Fruit fly (Drosophila melanogaster): ENCODE data around the gene alpha-Est2.
A peak's percentile ranks its signal among the peaks of the same experiment; 100 is the strongest.

The alpha-Est2 gene

dm6 chr3R:7500513-7500912, 41.1 kb upstream of the alpha-Est2 start (continued):
- TF ChIP-seq wdn (GFP tag; IDR thresholded peaks at IDR 0.05) (no peak), kay (GFP tag; optimal IDR thresholded peaks at IDR 0.05) (no peak), CG2889 (GFP tag; IDR thresholded peaks at IDR 0.05) (0 out of 3 replicates have a peak, but pooled peaks have one; percentile 44), rib (GFP tag; IDR thresholded peaks at IDR 0.05) (no peak), Nf-YA (GFP tag; IDR thresholded peaks at IDR 0.05) (0 out of 2 replicates have a peak, but pooled peaks have one; percentile 9), pum (GFP tag; optimal IDR thresholded peaks at IDR 0.05) (no peak), cwo (GFP tag; optimal IDR thresholded peaks at IDR 0.05) (peak; percentile 6), Deaf1 (tag; optimal IDR thresholded peaks at IDR 0.05) (no peak), Hr78 (GFP tag; optimal IDR thresholded peaks at IDR 0.05) (no peak), CG18599 (GFP tag; optimal IDR thresholded peaks at IDR 0.05) (peak; percentile 24), oc (tag; optimal IDR thresholded peaks at IDR 0.05) (no peak), CG15269 (tag; optimal IDR thresholded peaks at IDR 0.05) (peak; percentile 27), CG8478 (optimal IDR thresholded peaks at IDR 0.05) (no peak), kah (GFP tag; optimal IDR thresholded peaks at IDR 0.05) (no peak), disco-r (GFP tag; optimal IDR thresholded peaks at IDR 0.05) (no peak), Lim3 (GFP tag; IDR thresholded peaks at IDR 0.05) (no peak), Usf (GFP tag; optimal IDR thresholded peaks at IDR 0.05) (no peak), CG2129 (GFP tag; IDR thresholded peaks at IDR 0.05; ENCODE audit: partially characterized antibody) (no peak), Adf1 (GFP tag; IDR thresholded peaks at IDR 0.05) (peak; percentile 18; the same call in 1 of the 2 replicates), HLHmδ (GFP tag; optimal IDR thresholded peaks at IDR 0.05) (no peak), al (GFP tag; IDR thresholded peaks at IDR 0.05) (peak; percentile 44; the same call in 1 of the 2 replicates), CG6254 (GFP tag; optimal IDR thresholded peaks at IDR 0.05) (no peak), CG31224 (GFP tag; IDR thresholded peaks at IDR 0.05) (0 out of 2 replicates have a peak, but pooled peaks have one; percentile 11), pnt (GFP tag; optimal IDR thresholded peaks at IDR 0.05) (no peak), mirr (GFP tag; optimal IDR thresholded peaks at IDR 0.05) (no peak), CG12236 (GFP tag; optimal IDR thresholded peaks at IDR 0.05) (no peak), CG1529 (GFP tag; optimal IDR thresholded peaks at IDR 0.05) (no peak), CG8089 (GFP tag; optimal IDR thresholded peaks at IDR 0.05) (no peak), Dek (tag; optimal IDR thresholded peaks at IDR 0.05) (no peak), tgo (GFP tag; IDR thresholded peaks at IDR 0.05) (0 out of 3 replicates have a peak, but pooled peaks have one; percentile 14), Eip74EF (GFP tag; optimal IDR thresholded peaks at IDR 0.05) (no peak), Mes4 (GFP tag; optimal IDR thresholded peaks at IDR 0.05) (no peak), NK7.1 (GFP tag; optimal IDR thresholded peaks at IDR 0.05) (no peak), Hsf (GFP tag; optimal IDR thresholded peaks at IDR 0.05) (peak; percentile 13), Nf-YB (GFP tag; optimal IDR thresholded peaks at IDR 0.05) (no peak), CG7987 (GFP tag; optimal IDR thresholded peaks at IDR 0.05) (no peak), dan (GFP tag; IDR thresholded peaks at IDR 0.05) (no peak), trem (tag; optimal IDR thresholded peaks at IDR 0.05) (no peak), CG8924 (tag; optimal IDR thresholded peaks at IDR 0.05) (no peak), CG3281 (GFP tag; optimal IDR thresholded peaks at IDR 0.05) (peak; percentile 30), ftz-f1 (GFP tag; optimal IDR thresholded peaks at IDR 0.05) (no peak), Ssrp (tag; optimal IDR thresholded peaks at IDR 0.05) (no peak), row (GFP tag; IDR thresholded peaks at IDR 0.05) (peak; percentile 70), CG16813 (GFP tag; IDR thresholded peaks at IDR 0.05; ENCODE audit: partially characterized antibody) (no peak), CG33557 (GFP tag; optimal IDR thresholded peaks at IDR 0.05) (no peak), hth (optimal IDR thresholded peaks at IDR 0.05) (no peak), tap (tag; optimal IDR thresholded peaks at IDR 0.05) (no peak), CG2678 (tag; optimal IDR thresholded peaks at IDR 0.05) (peak; percentile 28), B-H2 (GFP tag; optimal IDR thresholded peaks at IDR 0.05) (no peak), CG7928 (GFP tag; optimal IDR thresholded peaks at IDR 0.05) (no peak), bcd (GFP tag; optimal IDR thresholded peaks at IDR 0.05) (peak; percentile 17)

Measured in whole organism, embryonic.